Fruit fly (Drosophila melanogaster) Kc167 (cell line): ENCODE results near the gene Wdr59.

Experiments
- Sin3A ChIP-seq: fragments of >200 bp; optimal IDR thresholded peaks from 2 replicates; lab custom pipeline; 2018; ENCODE audit warnings: missing external identifiers
- ttk ChIP-seq: sonication (Bioruptor generic); optimal IDR thresholded peaks from 2 replicates; lab custom pipeline; 2017; ENCODE audit warnings: missing external identifiers

- TF ChIP-seq Sin3A (lab: Kevin White, UChicago), result no peak
- TF ChIP-seq ttk (lab: Kevin White, UChicago), result no peak
Measured at dm6 chr2L:11105320-11105719, 14.1 kb downstream of the Wdr59 start.
